Worm (Caenorhabditis elegans) whole organism, mixed stage, embryonic: ENCODE results near the gene chst-1.

ENCODE experiments used
- M03D4.4 ChIP-seq: sonication (generic microtip); optimal IDR thresholded peaks from 2 replicates; lab custom pipeline; 2017; ENCODE audit warnings: mild to moderate bottlenecking, missing genetic modification characterization, missing compliant biosample characterization
- ceh-83 ChIP-seq: fragments of 200-800 bp; sonication (Bioruptor generic); optimal IDR thresholded peaks from 2 replicates; lab custom pipeline; 2018; ENCODE audit warnings: mild to moderate bottlenecking, missing genetic modification characterization, missing compliant biosample characterization
- elt-1 ChIP-seq: sonication (generic microtip); optimal IDR thresholded peaks from 2 replicates; lab custom pipeline; 2017; ENCODE audit warnings: missing genetic modification characterization, mild to moderate bottlenecking, missing compliant biosample characterization, antibody characterized with exemption, moderate library complexity, borderline replicate concordance; ENCODE audit not compliant: insufficient read depth
- elt-3 ChIP-seq: fragments of 150-350 bp; optimal IDR thresholded peaks from 2 replicates; lab custom pipeline; 2014; ENCODE audit warnings: missing biosample characterization, missing genetic modification characterization
- lin-32 ChIP-seq: fragments of 200-800 bp; sonication (Bioruptor generic); optimal IDR thresholded peaks from 2 replicates; lab custom pipeline; 2018; ENCODE audit warnings: mild to moderate bottlenecking, missing genetic modification characterization, missing compliant biosample characterization
- lsy-2 ChIP-seq: fragments of 150-350 bp; optimal IDR thresholded peaks from 2 replicates; lab custom pipeline; 2014; ENCODE audit warnings: missing biosample characterization, missing genetic modification characterization
- mab-5 ChIP-seq: fragments of 150-350 bp; optimal IDR thresholded peaks from 2 replicates; lab custom pipeline; 2014; ENCODE audit warnings: missing biosample characterization, missing genetic modification characterization
- nhr-237 ChIP-seq: fragments of 150-350 bp; optimal IDR thresholded peaks from 2 replicates; lab custom pipeline; 2014; ENCODE audit warnings: missing biosample characterization, missing genetic modification characterization
- nhr-76 ChIP-seq: sonication (generic microtip); optimal IDR thresholded peaks from 2 replicates; lab custom pipeline; 2017; ENCODE audit warnings: missing biosample characterization, missing genetic modification characterization
- snpc-4 ChIP-seq: fragments of 150-350 bp; optimal IDR thresholded peaks from 2 replicates; lab custom pipeline; 2014; ENCODE audit warnings: missing biosample characterization, missing genetic modification characterization
- unc-120 ChIP-seq: sonication (generic microtip); optimal IDR thresholded peaks from 2 replicates; lab custom pipeline; 2017; ENCODE audit warnings: missing genetic modification characterization, missing compliant biosample characterization; ENCODE audit not compliant: poor library complexity, severe bottlenecking
- unc-62 ChIP-seq: fragments of 150-350 bp; optimal IDR thresholded peaks from 2 replicates; lab custom pipeline; 2014; ENCODE audit warnings: missing biosample characterization, missing genetic modification reagents, missing genetic modification characterization
- ztf-11 ChIP-seq: fragments of 150-350 bp; optimal IDR thresholded peaks from 2 replicates; lab custom pipeline; 2014; ENCODE audit warnings: missing biosample characterization, missing genetic modification characterization

DNA sequence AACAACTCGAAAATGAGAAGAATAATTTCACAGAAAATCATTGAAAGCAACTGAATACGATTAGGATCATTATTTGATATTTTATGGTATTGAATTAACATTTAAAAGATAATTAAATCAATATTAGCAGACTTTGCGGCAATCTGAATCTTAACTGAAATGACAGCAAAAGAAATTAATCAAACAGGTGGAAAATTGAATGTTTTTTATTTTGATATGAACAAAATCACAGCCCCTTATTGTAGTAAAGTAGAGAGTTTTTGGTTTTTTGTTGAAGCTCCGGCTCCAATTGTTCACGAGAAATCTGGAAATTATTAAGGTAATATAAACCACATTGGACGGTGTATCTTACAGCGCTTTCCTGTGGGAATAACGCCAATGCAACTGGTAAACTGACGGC lies 4.7 kb downstream of the chst-1 start, which contains the start of gene sre-2:
- TF ChIP-seq ceh-83, result no peak
- no peak for TF ChIP-seq nhr-76
- no peak for TF ChIP-seq nhr-237 (tag; lab: Kevin White, UChicago)
- TF ChIP-seq unc-62 (GFP tag; lab: Kevin White, UChicago), result no peak
- no peak for TF ChIP-seq lsy-2 (tag; lab: Kevin White, UChicago)
- no peak for TF ChIP-seq elt-3 (tag; lab: Kevin White, UChicago)
- TF ChIP-seq lin-32 (GFP tag; lab: Kevin White, UChicago), result no peak
- TF ChIP-seq unc-120 (tag; lab: Kevin White, UChicago), result no peak
- no peak for TF ChIP-seq ztf-11 (tag; lab: Kevin White, UChicago)
- TF ChIP-seq M03D4.4 (tag; lab: Kevin White, UChicago), result no peak
- no peak for TF ChIP-seq mab-5 (tag; lab: Kevin White, UChicago)
- TF ChIP-seq elt-1 (tag; lab: Kevin White, UChicago), result no peak
- no peak for TF ChIP-seq snpc-4 (tag; lab: Kevin White, UChicago)
